Fruit fly (Drosophila melanogaster) whole organism, pupa: ENCODE data around the gene egh.

Experiments
- CG14655 ChIP-seq: fragments of 200-800 bp; sonication (Bioruptor generic); optimal IDR thresholded peaks from 3 replicates; lab custom pipeline; 2017; ENCODE audit warnings: mild to moderate bottlenecking, missing biosample characterization, missing genetic modification reagents, missing genetic modification characterization
- gl ChIP-seq: fragments of 200-800 bp; sonication (Bioruptor generic); optimal IDR thresholded peaks from 2 replicates; lab custom pipeline; 2018; ENCODE audit warnings: missing biosample characterization, mild to moderate bottlenecking, missing genetic modification characterization

DNA sequence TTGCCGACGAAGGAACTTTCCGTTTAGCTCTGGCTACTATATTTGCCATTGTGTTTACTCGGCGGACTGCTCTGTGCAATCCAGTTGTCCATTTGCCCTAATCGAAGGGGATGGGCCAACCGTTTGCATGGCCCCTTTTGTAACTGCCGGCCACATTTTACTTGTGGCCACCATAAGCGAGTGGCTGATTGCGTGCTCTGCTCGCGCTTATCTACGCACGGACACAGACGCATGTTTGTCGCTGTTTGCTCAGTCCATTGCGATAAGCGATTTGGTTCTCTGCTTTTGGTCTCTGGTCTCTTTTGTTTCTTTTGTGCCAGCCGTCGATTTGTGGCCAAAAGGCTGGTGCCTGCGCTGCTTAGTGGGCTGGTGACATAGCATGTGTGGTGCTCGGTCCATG, 2.3 kb downstream of the egh start:
- TF ChIP-seq CG14655 (GFP tag; lab: Kevin White, UChicago) (no peak), gl (tag; lab: Kevin White, UChicago) (no peak)
